Worm (Caenorhabditis elegans) whole organism, early embryonic: ENCODE data around the gene bcl-11.

ENCODE experiments used
- B0310.2 ChIP-seq: sonication (generic microtip); optimal IDR thresholded peaks from 2 replicates; lab custom pipeline; 2016; ENCODE audit warnings: mild to moderate bottlenecking, missing genetic modification characterization, missing compliant biosample characterization
- F13C5.2 ChIP-seq: sonication (generic microtip); optimal IDR thresholded peaks from 2 replicates; lab custom pipeline; 2017; ENCODE audit warnings: mild to moderate bottlenecking, missing genetic modification characterization, inconsistent platforms, missing compliant biosample characterization
- ama-1 ChIP-seq: fragments of 150-350 bp; optimal IDR thresholded peaks from 2 replicates; lab custom pipeline; 2014
- ceh-13 ChIP-seq: fragments of 200-800 bp; sonication (Bioruptor generic); optimal IDR thresholded peaks from 2 replicates; lab custom pipeline; 2018; ENCODE audit warnings: mild to moderate bottlenecking, missing genetic modification characterization, missing compliant biosample characterization
- ets-7 ChIP-seq: sonication (generic microtip); optimal IDR thresholded peaks from 2 replicates; lab custom pipeline; 2016; ENCODE audit warnings: missing genotype, missing genetic modification characterization, missing compliant biosample characterization
- flt-1 ChIP-seq: fragments of 200-800 bp; sonication (Bioruptor generic); IDR thresholded peaks from 2 replicates; pipeline ENCODE4 v1.3.6; 2022; ENCODE audit warnings: missing genetic modification characterization, missing compliant biosample characterization
- hmg-4 ChIP-seq: fragments of 200-800 bp; sonication (Bioruptor generic); optimal IDR thresholded peaks from 2 replicates; lab custom pipeline; 2018; ENCODE audit warnings: mild to moderate bottlenecking, missing genetic modification characterization, missing compliant biosample characterization
- hnd-1 ChIP-seq: sonication (generic microtip); optimal IDR thresholded peaks from 2 replicates; lab custom pipeline; 2016; ENCODE audit warnings: missing genetic modification characterization, missing compliant biosample characterization
- pes-1 ChIP-seq: fragments of 200-800 bp; sonication (Bioruptor generic); IDR thresholded peaks from 2 replicates; pipeline ENCODE4 v1.3.6; 2022; ENCODE audit warnings: missing genetic modification reagents, missing genetic modification characterization, missing compliant biosample characterization
- scrt-1 ChIP-seq: fragments of 200-800 bp; sonication (Bioruptor generic); IDR thresholded peaks from 2 replicates; pipeline ENCODE4 v1.3.6; 2022; ENCODE audit warnings: missing genetic modification characterization, missing compliant biosample characterization
- sea-1 ChIP-seq: fragments of 200-800 bp; sonication (Bioruptor generic); conservative IDR thresholded peaks from 2 replicates; pipeline ENCODE4 v1.3.6; 2022; ENCODE audit warnings: missing genetic modification characterization, missing compliant biosample characterization
- tbx-11 ChIP-seq: fragments of 200-800 bp; sonication (Bioruptor generic); IDR thresholded peaks from 2 replicates; pipeline ENCODE4 v1.3.6; 2022; ENCODE audit warnings: missing genetic modification characterization, missing compliant biosample characterization

- no peak for TF ChIP-seq scrt-1
- TF ChIP-seq tbx-11 (GFP tag; lab: Robert Waterston, UW): no peak
- TF ChIP-seq hnd-1 (tag; lab: Kevin White, UChicago): no peak
- no peak for TF ChIP-seq pes-1
- TF ChIP-seq B0310.2 (tag; lab: Kevin White, UChicago): no peak
- no peak for TF ChIP-seq F13C5.2
- no peak for TF ChIP-seq ama-1 (lab: Kevin White, UChicago)
- no peak for TF ChIP-seq ceh-13 (GFP tag; lab: Kevin White, UChicago)
- no peak for TF ChIP-seq hmg-4
- no peak for TF ChIP-seq ets-7 (tag; lab: Kevin White, UChicago)
- no peak for TF ChIP-seq flt-1 (GFP tag; lab: Robert Waterston, UW)
- TF ChIP-seq sea-1 (GFP tag; lab: Robert Waterston, UW): no peak
These were observed 37.9 kb upstream of the bcl-11 start for ce11 chrV:6317928-6318327.
